Fruit fly (Drosophila melanogaster) whole organism, prepupa: ENCODE data around the gene Pdf.

Experiments
- CG10669 ChIP-seq: fragments of 200-800 bp; sonication (Bioruptor generic); optimal IDR thresholded peaks from 3 replicates; lab custom pipeline; 2018; ENCODE audit warnings: missing biosample characterization, mild to moderate bottlenecking, missing genetic modification characterization, moderate library complexity
- CG11762 ChIP-seq: fragments of 200-800 bp; sonication (Bioruptor generic); optimal IDR thresholded peaks from 3 replicates; lab custom pipeline; 2016; ENCODE audit warnings: missing biosample characterization, missing genetic modification characterization; ENCODE audit not compliant: insufficient read depth
- CG1621 ChIP-seq: fragments of 200-800 bp; sonication (Bioruptor generic); optimal IDR thresholded peaks from 3 replicates; lab custom pipeline; 2018; ENCODE audit warnings: missing biosample characterization, mild to moderate bottlenecking, missing genetic modification characterization
- CG16779 ChIP-seq: fragments of 200-800 bp; sonication (Bioruptor generic); optimal IDR thresholded peaks from 3 replicates; lab custom pipeline; 2017; ENCODE audit warnings: missing biosample characterization, mild to moderate bottlenecking, missing genetic modification characterization
- CG3032 ChIP-seq: fragments of 200-800 bp; optimal IDR thresholded peaks from 2 replicates; lab custom pipeline; 2019; ENCODE audit warnings: missing biosample characterization, mild to moderate bottlenecking, missing genetic modification characterization, moderate library complexity
- CG31627 ChIP-seq: fragments of 200-800 bp; sonication (Bioruptor generic); optimal IDR thresholded peaks from 3 replicates; lab custom pipeline; 2016; ENCODE audit warnings: missing biosample characterization, missing genetic modification characterization
- CG32006 ChIP-seq: fragments of 200-800 bp; sonication (Bioruptor generic); optimal IDR thresholded peaks from 3 replicates; lab custom pipeline; 2017; ENCODE audit warnings: missing biosample characterization, mild to moderate bottlenecking, missing genetic modification characterization
- CG34406 ChIP-seq: fragments of 200-800 bp; sonication (Bioruptor generic); optimal IDR thresholded peaks from 3 replicates; lab custom pipeline; 2016; ENCODE audit warnings: missing biosample characterization, missing genetic modification characterization
- CG3919 ChIP-seq: fragments of 200-800 bp; sonication (Bioruptor generic); optimal IDR thresholded peaks from 3 replicates; lab custom pipeline; 2016; ENCODE audit warnings: missing biosample characterization, missing genetic modification characterization
- CG4318 ChIP-seq: fragments of 200-800 bp; sonication (Bioruptor generic); optimal IDR thresholded peaks from 3 replicates; lab custom pipeline; 2017; ENCODE audit warnings: missing biosample characterization, mild to moderate bottlenecking, missing genetic modification characterization
- CG6808 ChIP-seq: fragments of 200-800 bp; sonication (Bioruptor generic); optimal IDR thresholded peaks from 3 replicates; lab custom pipeline; 2017; ENCODE audit warnings: missing biosample characterization, missing genetic modification characterization, mild to moderate bottlenecking, moderate library complexity, missing genetic modification reagents
- CG6854 ChIP-seq: fragments of 200-800 bp; sonication (Bioruptor generic); optimal IDR thresholded peaks from 2 replicates; lab custom pipeline; 2017; ENCODE audit warnings: missing biosample characterization, mild to moderate bottlenecking, missing genetic modification characterization
- CG7368 ChIP-seq: fragments of 200-800 bp; sonication (Bioruptor generic); optimal IDR thresholded peaks from 3 replicates; lab custom pipeline; 2016; ENCODE audit warnings: missing biosample characterization, missing genetic modification characterization
- CG8119 ChIP-seq: fragments of 200-800 bp; sonication (Bioruptor generic); IDR thresholded peaks from 3 replicates; pipeline ENCODE4 v1.3.6; 2022; ENCODE audit warnings: missing biosample characterization, missing genetic modification characterization
- CG8319 ChIP-seq: fragments of 200-800 bp; sonication (Bioruptor generic); optimal IDR thresholded peaks from 3 replicates; lab custom pipeline; 2016; ENCODE audit warnings: missing biosample characterization, missing genetic modification characterization
- CG8632 ChIP-seq: fragments of 200-800 bp; sonication (Bioruptor generic); optimal IDR thresholded peaks from 3 replicates; lab custom pipeline; 2016; ENCODE audit warnings: missing biosample characterization, missing genetic modification characterization
- CG9139 ChIP-seq: fragments of 200-800 bp; sonication (Bioruptor generic); optimal IDR thresholded peaks from 3 replicates; lab custom pipeline; 2017; ENCODE audit warnings: missing biosample characterization, mild to moderate bottlenecking, missing genetic modification characterization
- Eip75B ChIP-seq: fragments of 200-800 bp; sonication (Bioruptor generic); optimal IDR thresholded peaks from 3 replicates; lab custom pipeline; 2016; ENCODE audit warnings: missing biosample characterization, missing genetic modification characterization
- Eip78C ChIP-seq: fragments of 200-800 bp; sonication (Bioruptor generic); peaks from one replicate; lab custom pipeline; 2016; ENCODE audit warnings: missing biosample characterization, missing genetic modification characterization
- Gug ChIP-seq: fragments of 200-800 bp; sonication (Bioruptor generic); IDR thresholded peaks from 2 replicates; pipeline ENCODE4 v1.3.6; 2022; ENCODE audit warnings: missing biosample characterization, missing genetic modification characterization
- Hr39 ChIP-seq: fragments of 200-800 bp; sonication (Bioruptor generic); optimal IDR thresholded peaks from 2 replicates; lab custom pipeline; 2016; ENCODE audit warnings: missing biosample characterization, missing genetic modification characterization
- Hr4 ChIP-seq: fragments of 200-800 bp; sonication (Bioruptor generic); optimal IDR thresholded peaks from 3 replicates; lab custom pipeline; 2016; ENCODE audit warnings: missing biosample characterization, missing genetic modification characterization
- Lpt ChIP-seq: fragments of 200-800 bp; sonication (Bioruptor generic); optimal IDR thresholded peaks from 3 replicates; lab custom pipeline; 2016; ENCODE audit warnings: missing biosample characterization, missing genetic modification characterization
- Met ChIP-seq: fragments of 200-800 bp; sonication (Bioruptor generic); optimal IDR thresholded peaks from 3 replicates; lab custom pipeline; 2016; ENCODE audit warnings: missing biosample characterization, missing genetic modification characterization
- Smox ChIP-seq: fragments of 200-800 bp; sonication (Bioruptor generic); optimal IDR thresholded peaks from 3 replicates; lab custom pipeline; 2016; ENCODE audit warnings: missing biosample characterization, missing genetic modification characterization
- Sox102F ChIP-seq: fragments of 200-800 bp; sonication (Bioruptor generic); optimal IDR thresholded peaks from 2 replicates; lab custom pipeline; 2016; ENCODE audit warnings: missing biosample characterization, mild to moderate bottlenecking, missing genetic modification characterization
- Sox15 ChIP-seq: fragments of 200-800 bp; sonication (Bioruptor generic); optimal IDR thresholded peaks from 3 replicates; lab custom pipeline; 2016; ENCODE audit warnings: missing biosample characterization, missing genetic modification characterization
- achi ChIP-seq: fragments of 200-800 bp; sonication (Bioruptor generic); optimal IDR thresholded peaks from 3 replicates; lab custom pipeline; 2016; ENCODE audit warnings: missing biosample characterization, missing genetic modification characterization
- dac ChIP-seq: fragments of 200-800 bp; sonication (Bioruptor generic); optimal IDR thresholded peaks from 2 replicates; lab custom pipeline; 2017; ENCODE audit warnings: missing biosample characterization, mild to moderate bottlenecking, missing genetic modification characterization
- dsx ChIP-seq: fragments of 200-800 bp; optimal IDR thresholded peaks from 3 replicates; lab custom pipeline; 2019; ENCODE audit warnings: missing biosample characterization, mild to moderate bottlenecking, missing genetic modification characterization, moderate library complexity; ENCODE audit not compliant: poor library complexity, severe bottlenecking
- eg ChIP-seq: fragments of 200-800 bp; sonication (Bioruptor generic); IDR thresholded peaks from 3 replicates; pipeline ENCODE4 v1.3.6; 2022; ENCODE audit warnings: missing biosample characterization, missing genetic modification characterization
- fd59A ChIP-seq: fragments of 200-800 bp; sonication (Bioruptor generic); optimal IDR thresholded peaks from 2 replicates; lab custom pipeline; 2017; ENCODE audit warnings: missing biosample characterization, mild to moderate bottlenecking, missing genetic modification characterization, missing genetic modification reagents
- ss ChIP-seq, 2 experiments: fragments of 200-800 bp; sonication (Bioruptor generic); optimal IDR thresholded peaks; 2 replicates in 1 of 2; 3 replicates in 1 of 2; lab custom pipeline; 2017 to 2018; ENCODE audit warnings: mild to moderate bottlenecking in 2 of 2, missing biosample characterization in 2 of 2, missing genetic modification characterization in 2 of 2, moderate library complexity in 1 of 2
- svp ChIP-seq: fragments of 200-800 bp; sonication (Bioruptor generic); peaks from one replicate; lab custom pipeline; 2016; ENCODE audit warnings: missing biosample characterization, missing genetic modification characterization

Pdf gene

DNA sequence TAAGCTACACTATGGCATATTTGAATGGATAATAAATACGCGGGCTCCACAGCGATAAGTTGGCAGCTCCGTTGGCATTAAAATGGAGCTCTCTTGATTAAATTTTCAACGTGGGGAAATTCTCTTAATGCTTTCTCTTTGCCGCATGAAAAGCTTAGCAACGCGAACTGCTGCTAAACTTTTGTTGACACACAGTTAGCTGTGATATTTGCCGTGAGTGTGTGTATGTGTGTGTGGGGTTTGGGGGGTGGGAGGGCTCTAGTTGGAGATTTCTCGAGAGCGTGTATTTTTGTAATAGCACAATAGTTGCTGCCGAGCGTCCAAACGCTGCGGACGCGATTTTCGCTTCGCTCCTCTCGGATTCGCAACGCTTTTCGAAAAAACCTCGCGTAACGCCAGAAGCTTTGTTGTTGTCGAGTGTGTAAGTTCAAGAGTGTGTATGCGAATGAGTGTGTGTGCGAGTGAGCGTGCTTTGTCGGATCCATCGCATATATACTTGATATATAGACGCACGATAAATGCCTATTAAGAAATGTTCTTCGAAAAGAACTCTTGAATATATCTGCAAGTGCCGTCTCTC, 5.4 kb upstream of the Pdf start, which contains the start of gene CG5455 (continued):
- TF ChIP-seq CG32006 (peak; percentile 20), CG31627 (GFP tag; lab: Kevin White, UChicago) (no peak), dac (GFP tag; lab: Kevin White, UChicago) (peak; percentile 19), CG8632 (GFP tag; lab: Kevin White, UChicago) (no peak), Sox15 (GFP tag; lab: Kevin White, UChicago) (no peak), Hr39 (GFP tag; lab: Kevin White, UChicago) (no peak), ss (GFP tag; optimal IDR thresholded peaks at IDR 0.05; lab: Kevin White, UChicago) (peak; percentile 4 to 69), CG10669 (GFP tag; lab: Kevin White, UChicago) (peak; percentile 27), svp (GFP tag; lab: Kevin White, UChicago) (peak; percentile 65), CG6854 (GFP tag; lab: Kevin White, UChicago) (peak; percentile 95), Lpt (GFP tag; lab: Kevin White, UChicago) (peak; percentile 78), CG11762 (GFP tag; lab: Kevin White, UChicago) (no peak), fd59A (no peak), CG6808 (GFP tag; lab: Kevin White, UChicago) (peak; percentile 23), CG8319 (GFP tag; lab: Kevin White, UChicago) (no peak), Met (GFP tag; lab: Kevin White, UChicago) (no peak), Eip75B (GFP tag; lab: Kevin White, UChicago) (peak; percentile 23)

DNA sequence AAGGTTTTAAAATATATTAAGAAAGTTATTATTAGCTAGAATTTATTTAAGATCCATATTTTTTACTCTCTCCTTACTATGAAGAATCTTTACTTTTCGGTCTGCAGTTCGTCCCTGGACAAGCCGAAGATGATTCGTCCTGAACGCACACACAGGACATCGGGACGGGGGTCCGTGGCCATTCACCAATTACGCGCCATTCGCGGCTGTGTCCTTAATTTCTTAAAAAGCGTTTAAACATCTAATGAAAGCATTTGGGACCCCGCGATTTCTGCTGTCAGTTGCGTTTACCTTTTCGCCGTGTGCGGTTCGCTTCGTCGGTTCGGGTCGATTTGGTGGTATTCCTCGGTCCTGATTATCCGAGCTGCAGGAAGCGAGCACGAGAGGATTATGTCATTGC, 2.0 kb upstream of the Pdf start, which contains the start of gene CG14238:
Gene CG14238, plus strand, starts transcription at position 301 of the 400 bp plus-strand sequence.
- no peak for TF ChIP-seq CG11762 (GFP tag; lab: Kevin White, UChicago)
- no peak for TF ChIP-seq achi (GFP tag; lab: Kevin White, UChicago)
- no peak for TF ChIP-seq Eip78C (GFP tag; lab: Kevin White, UChicago)
- no peak for TF ChIP-seq CG10669 (GFP tag; lab: Kevin White, UChicago)
- no peak for TF ChIP-seq CG3032 (tag; lab: Kevin White, UChicago)
- TF ChIP-seq CG31627 (GFP tag; lab: Kevin White, UChicago): no peak
- TF ChIP-seq dsx (GFP tag; lab: Kevin White, UChicago): no peak
- TF ChIP-seq CG8119 (GFP tag; lab: Robert Waterston, UW): no peak
- no peak for TF ChIP-seq fd59A
- TF ChIP-seq CG16779 (tag; lab: Kevin White, UChicago): no peak
- TF ChIP-seq CG4318 (GFP tag; lab: Kevin White, UChicago): no peak
- TF ChIP-seq Gug (GFP tag; lab: Robert Waterston, UW): no peak
- no peak for TF ChIP-seq Lpt (GFP tag; lab: Kevin White, UChicago)
- TF ChIP-seq CG7368 (GFP tag; lab: Kevin White, UChicago): no peak
- TF ChIP-seq Hr39 (GFP tag; lab: Kevin White, UChicago): no peak
- no peak for TF ChIP-seq CG32006
- no peak for TF ChIP-seq eg (GFP tag; lab: Robert Waterston, UW)
- no peak for TF ChIP-seq Smox (GFP tag; lab: Kevin White, UChicago)
- TF ChIP-seq CG9139 (GFP tag; lab: Kevin White, UChicago): no peak
- no peak for TF ChIP-seq CG1621

dm6 chr3R:26456577-26456976, 636 bp upstream of the Pdf start, which contains the start of gene CG14237:
CG14237 (plus strand) TSS chr3R:26456877.
- TF ChIP-seq CG3919 (GFP tag; lab: Kevin White, UChicago) (no peak), Hr4 (GFP tag; lab: Kevin White, UChicago) (no peak), CG6854 (GFP tag; lab: Kevin White, UChicago) (no peak), Sox102F (GFP tag; lab: Kevin White, UChicago) (no peak), CG34406 (GFP tag; lab: Kevin White, UChicago) (no peak), Met (GFP tag; lab: Kevin White, UChicago) (no peak)
